Worm (Caenorhabditis elegans) whole organism, L1 larva: Measurements from ENCODE around the gene F44E2.3.

Experiments
- C04F5.9 ChIP-seq: sonication (generic microtip); optimal IDR thresholded peaks from 2 replicates; lab custom pipeline; 2016; ENCODE audit warnings: missing genetic modification characterization, missing compliant biosample characterization
- F16B12.6 ChIP-seq: fragments of 150-350 bp; optimal IDR thresholded peaks from 2 replicates; lab custom pipeline; 2014; ENCODE audit warnings: missing biosample characterization, missing genetic modification characterization
- alr-1 ChIP-seq: fragments of 200-800 bp; sonication (Bioruptor generic); optimal IDR thresholded peaks from 2 replicates; lab custom pipeline; 2018; ENCODE audit warnings: borderline replicate concordance, mild to moderate bottlenecking, missing genetic modification characterization, missing compliant biosample characterization
- aly-2 ChIP-seq: fragments of 150-350 bp; optimal IDR thresholded peaks from 2 replicates; lab custom pipeline; 2014; ENCODE audit warnings: missing biosample characterization, missing genetic modification characterization
- ceh-63 ChIP-seq: fragments of 200-800 bp; sonication (Bioruptor generic); optimal IDR thresholded peaks from 2 replicates; lab custom pipeline; 2018; ENCODE audit warnings: mild to moderate bottlenecking, missing genetic modification characterization, missing compliant biosample characterization
- ceh-82 ChIP-seq, 3 experiments: fragments of 150-350 bp in 1 of 3; sonication (generic microtip) in 2 of 3; optimal IDR thresholded peaks; 2 replicates each; lab custom pipeline; 2014 to 2017; ENCODE audit warnings: missing biosample characterization in 3 of 3, missing genetic modification characterization in 3 of 3
- ceh-90 ChIP-seq: sonication (generic microtip); optimal IDR thresholded peaks from 2 replicates; lab custom pipeline; 2016; ENCODE audit warnings: missing genetic modification characterization, missing compliant biosample characterization
- ces-1 ChIP-seq: fragments of 150-350 bp; optimal IDR thresholded peaks from 2 replicates; lab custom pipeline; 2014; ENCODE audit warnings: missing biosample characterization, missing genetic modification reagents, missing genetic modification characterization
- dpl-1 ChIP-seq, 3 experiments: fragments of 150-350 bp in 2 of 3; sonication (generic microtip) in 1 of 3; optimal IDR thresholded peaks; 2 replicates each; lab custom pipeline; 2014 to 2017; ENCODE audit warnings: missing biosample characterization in 3 of 3, missing genetic modification characterization in 3 of 3, missing genetic modification reagents in 3 of 3
- efl-1 ChIP-seq, 4 experiments: fragments of 150-350 bp; optimal IDR thresholded peaks in 3 of 4; peaks in 1 of 4; 1 replicate in 1 of 4; 2 replicates in 3 of 4; lab custom pipeline; 2014; ENCODE audit warnings: missing biosample characterization in 2 of 4, missing genetic modification characterization in 2 of 4, missing genetic modification reagents in 2 of 4
- egl-13 ChIP-seq: sonication (generic microtip); optimal IDR thresholded peaks from 2 replicates; lab custom pipeline; 2016; ENCODE audit warnings: missing genotype, missing genetic modification reagents, missing genetic modification characterization, missing compliant biosample characterization
- egl-27 ChIP-seq, 2 experiments: fragments of 150-350 bp in 1 of 2; sonication (generic microtip); optimal IDR thresholded peaks; 3 replicates each; lab custom pipeline; 2017 to 2018; ENCODE audit warnings: missing biosample characterization in 2 of 2, missing genetic modification characterization in 2 of 2, missing genetic modification reagents in 2 of 2
- elt-2 ChIP-seq: sonication (generic microtip); optimal IDR thresholded peaks from 2 replicates; lab custom pipeline; 2016; ENCODE audit warnings: missing genetic modification characterization, mild to moderate bottlenecking, inconsistent platforms, missing compliant biosample characterization, missing genetic modification reagents
- fkh-10 ChIP-seq: sonication (generic microtip); optimal IDR thresholded peaks from 2 replicates; lab custom pipeline; 2017; ENCODE audit warnings: missing biosample characterization, missing genetic modification reagents, missing genetic modification characterization
- fkh-8 ChIP-seq: sonication (generic microtip); optimal IDR thresholded peaks from 2 replicates; lab custom pipeline; 2016; ENCODE audit warnings: mild to moderate bottlenecking, missing genetic modification characterization, missing compliant biosample characterization
- fos-1 ChIP-seq: fragments of 150-350 bp; optimal IDR thresholded peaks from 2 replicates; lab custom pipeline; 2014; ENCODE audit warnings: missing biosample characterization, missing genetic modification characterization
- grh-1 ChIP-seq: fragments of 200-800 bp; sonication (Bioruptor generic); IDR thresholded peaks from 2 replicates; pipeline ENCODE4 v1.3.6; 2022; ENCODE audit warnings: missing genetic modification reagents, missing genetic modification characterization, missing compliant biosample characterization
- hlh-17 ChIP-seq: fragments of 200-800 bp; sonication (Bioruptor generic); optimal IDR thresholded peaks from 2 replicates; lab custom pipeline; 2018; ENCODE audit warnings: missing genetic modification characterization, mild to moderate bottlenecking, missing compliant biosample characterization, moderate library complexity, borderline replicate concordance
- irx-1 ChIP-seq: sonication (generic microtip); optimal IDR thresholded peaks from 2 replicates; lab custom pipeline; 2016; ENCODE audit warnings: missing genetic modification characterization, missing compliant biosample characterization
- jun-1 ChIP-seq: fragments of 150-350 bp; optimal IDR thresholded peaks from 2 replicates; lab custom pipeline; 2014; ENCODE audit warnings: missing biosample characterization, missing genetic modification reagents, missing genetic modification characterization
- lin-13 ChIP-seq: fragments of 150-350 bp; optimal IDR thresholded peaks from 2 replicates; lab custom pipeline; 2014; ENCODE audit warnings: missing biosample characterization, missing genetic modification reagents, missing genetic modification characterization
- lin-14 ChIP-seq: fragments of 200-800 bp; sonication (Bioruptor generic); optimal IDR thresholded peaks from 2 replicates; lab custom pipeline; 2018; ENCODE audit warnings: mild to moderate bottlenecking, missing genetic modification characterization, moderate library complexity, missing compliant biosample characterization
- lin-35 ChIP-seq, 2 experiments: fragments of 150-350 bp; optimal IDR thresholded peaks; 2 replicates each; lab custom pipeline; 2014; ENCODE audit warnings: missing biosample characterization in 2 of 2, missing genetic modification characterization in 2 of 2, missing genetic modification reagents in 2 of 2
- lin-39 ChIP-seq: fragments of 150-350 bp; optimal IDR thresholded peaks from 2 replicates; lab custom pipeline; 2014; ENCODE audit warnings: missing biosample characterization, missing genetic modification reagents, missing genetic modification characterization
- lsy-2 ChIP-seq, 2 experiments: fragments of 150-350 bp; optimal IDR thresholded peaks; 2 replicates each; lab custom pipeline; 2014; ENCODE audit warnings: missing biosample characterization in 2 of 2, missing genetic modification characterization in 2 of 2
- mdl-1 ChIP-seq, 2 experiments: fragments of 150-350 bp; optimal IDR thresholded peaks; 2 replicates each; lab custom pipeline; 2014 to 2017; ENCODE audit warnings: missing biosample characterization in 2 of 2, missing genetic modification characterization in 2 of 2, inconsistent platforms in 1 of 2
- mef-2 ChIP-seq: fragments of 150-350 bp; optimal IDR thresholded peaks from 2 replicates; lab custom pipeline; 2014; ENCODE audit warnings: missing biosample characterization, missing genetic modification characterization
- nhr-11 ChIP-seq: fragments of 150-350 bp; optimal IDR thresholded peaks from 2 replicates; lab custom pipeline; 2014; ENCODE audit warnings: missing biosample characterization, missing genetic modification characterization
- nhr-12 ChIP-seq: sonication (generic microtip); optimal IDR thresholded peaks from 2 replicates; lab custom pipeline; 2017; ENCODE audit warnings: missing biosample characterization, missing genetic modification characterization
- nhr-19 ChIP-seq: fragments of 200-800 bp; sonication (Bioruptor generic); conservative IDR thresholded peaks from 2 replicates; pipeline ENCODE4 v1.3.6; 2022; ENCODE audit warnings: missing genetic modification characterization, missing compliant biosample characterization
- nhr-237 ChIP-seq: fragments of 150-350 bp; optimal IDR thresholded peaks from 2 replicates; lab custom pipeline; 2014; ENCODE audit warnings: missing biosample characterization, missing genetic modification characterization
- nhr-71 ChIP-seq: sonication (generic microtip); optimal IDR thresholded peaks from 2 replicates; lab custom pipeline; 2016; ENCODE audit warnings: mild to moderate bottlenecking, missing genetic modification characterization, moderate library complexity, missing compliant biosample characterization
- nhr-84 ChIP-seq: sonication (generic microtip); optimal IDR thresholded peaks from 2 replicates; lab custom pipeline; 2017; ENCODE audit warnings: missing biosample characterization, missing genetic modification characterization
- nhr-90 ChIP-seq: sonication (generic microtip); optimal IDR thresholded peaks from 2 replicates; lab custom pipeline; 2016; ENCODE audit warnings: mild to moderate bottlenecking, missing genetic modification characterization, missing compliant biosample characterization; ENCODE audit not compliant: poor library complexity
- pag-3 ChIP-seq: sonication (generic microtip); optimal IDR thresholded peaks from 2 replicates; lab custom pipeline; 2017; ENCODE audit warnings: missing genetic modification characterization, mild to moderate bottlenecking, missing compliant biosample characterization, antibody characterized with exemption, borderline replicate concordance; ENCODE audit not compliant: insufficient read depth
- pqm-1 ChIP-seq: sonication (generic microtip); optimal IDR thresholded peaks from 3 replicates; lab custom pipeline; 2017; ENCODE audit warnings: missing biosample characterization, missing genetic modification characterization
- skn-1 ChIP-seq: fragments of 150-350 bp; optimal IDR thresholded peaks from 2 replicates; lab custom pipeline; 2014; ENCODE audit warnings: missing biosample characterization, missing genetic modification characterization
- snpc-4 ChIP-seq: fragments of 150-350 bp; optimal IDR thresholded peaks from 2 replicates; lab custom pipeline; 2014; ENCODE audit warnings: missing biosample characterization, missing genetic modification characterization
- sox-4 ChIP-seq: sonication (generic microtip); optimal IDR thresholded peaks from 2 replicates; lab custom pipeline; 2016; ENCODE audit warnings: missing genetic modification characterization, missing compliant biosample characterization
- unc-130 ChIP-seq: fragments of 150-350 bp; optimal IDR thresholded peaks from 2 replicates; lab custom pipeline; 2017; ENCODE audit warnings: missing biosample characterization, missing genetic modification characterization, inconsistent platforms
- unc-62 ChIP-seq: fragments of 150-350 bp; optimal IDR thresholded peaks from 2 replicates; lab custom pipeline; 2014; ENCODE audit warnings: missing biosample characterization, missing genetic modification reagents, missing genetic modification characterization
- xbp-1 ChIP-seq: sonication (generic microtip); optimal IDR thresholded peaks from 2 replicates; lab custom pipeline; 2016; ENCODE audit warnings: missing genetic modification characterization, missing compliant biosample characterization
- zag-1 ChIP-seq: fragments of 150-350 bp; optimal IDR thresholded peaks from 2 replicates; lab custom pipeline; 2014; ENCODE audit warnings: missing biosample characterization, missing genetic modification characterization
- ztf-11 ChIP-seq, 2 experiments: sonication (generic microtip); optimal IDR thresholded peaks; 2 replicates each; lab custom pipeline; 2016 to 2017; ENCODE audit warnings: missing genetic modification characterization in 2 of 2, missing biosample characterization in 1 of 2, missing compliant biosample characterization in 1 of 2
- ztf-4 ChIP-seq: fragments of 150-350 bp; optimal IDR thresholded peaks from 2 replicates; lab custom pipeline; 2014; ENCODE audit warnings: missing biosample characterization, missing genetic modification characterization

Gene F44E2.3

ce11 chrIII:8815699-8816098 lies 13.4 kb downstream of the F44E2.3 start (continued):
- TF ChIP-seq skn-1 (no peak), pag-3 (tag; lab: Kevin White, UChicago) (peak; percentile 95), efl-1 (optimal IDR thresholded peaks at IDR 0.05; lab: Kevin White, UChicago) (peak in 1 of 2 experiments; percentile 15), efl-1 (GFP tag; optimal IDR thresholded peaks at IDR 0.05 in 1 of 2; lab: Kevin White, UChicago) (peak in 1 of 2 experiments; percentile 89), unc-130 (peak; percentile 36)

ce11 chrIII:8811111-8811510 lies 18.0 kb downstream of the F44E2.3 start:
- TF ChIP-seq mef-2 (tag; lab: Kevin White, UChicago) (no peak), lin-14 (GFP tag; lab: Kevin White, UChicago) (peak; percentile 53), fkh-10 (peak; percentile 36), F16B12.6 (no peak), aly-2 (tag; lab: Kevin White, UChicago) (no peak), unc-62 (no peak), xbp-1 (tag; lab: Kevin White, UChicago) (no peak), lin-35 (GFP tag; optimal IDR thresholded peaks at IDR 0.05; lab: Kevin White, UChicago) (no peak), mdl-1 (tag; optimal IDR thresholded peaks at IDR 0.05; lab: Kevin White, UChicago) (no peak), skn-1 (no peak)

- TF ChIP-seq nhr-19 (GFP tag; lab: Robert Waterston, UW) (peak; percentile 41), nhr-12 (tag; lab: Kevin White, UChicago) (no peak), hlh-17 (GFP tag; lab: Kevin White, UChicago) (no peak), fos-1 (tag; lab: Kevin White, UChicago) (no peak), egl-27 (tag; optimal IDR thresholded peaks at IDR 0.05; lab: Kevin White, UChicago) (no peak), pqm-1 (tag; lab: Kevin White, UChicago) (no peak), fkh-8 (no peak), irx-1 (no peak), grh-1 (GFP tag; lab: Robert Waterston, UW) (no peak), ztf-11 (tag; optimal IDR thresholded peaks at IDR 0.05; lab: Kevin White, UChicago) (no peak), snpc-4 (tag; lab: Kevin White, UChicago) (peak; percentile 22), elt-2 (tag; lab: Kevin White, UChicago) (no peak), nhr-11 (tag; lab: Kevin White, UChicago) (no peak), ces-1 (GFP tag; lab: Kevin White, UChicago) (no peak), nhr-84 (no peak), mdl-1 (tag; optimal IDR thresholded peaks at IDR 0.05; lab: Kevin White, UChicago) (peak in 1 of 2 experiments; percentile 38), alr-1 (tag; lab: Kevin White, UChicago) (no peak), C04F5.9 (no peak), zag-1 (no peak), lin-39 (tag; lab: Kevin White, UChicago) (peak; percentile 11), lin-13 (GFP tag; lab: Kevin White, UChicago) (no peak), ceh-90 (tag; lab: Kevin White, UChicago) (no peak), F16B12.6 (peak; percentile 44), nhr-237 (tag; lab: Kevin White, UChicago) (no peak), jun-1 (no peak), dpl-1 (GFP tag; optimal IDR thresholded peaks at IDR 0.05; lab: Kevin White, UChicago) (peak; percentile 90 to 94 (median 93)), egl-13 (tag; lab: Kevin White, UChicago) (no peak), aly-2 (tag; lab: Kevin White, UChicago) (no peak), ceh-63 (GFP tag; lab: Kevin White, UChicago) (no peak), lsy-2 (tag; optimal IDR thresholded peaks at IDR 0.05; lab: Kevin White, UChicago) (peak; percentile 47 to 79), ztf-4 (tag; lab: Kevin White, UChicago) (no peak), skn-1 (peak; percentile 68), nhr-90 (tag; lab: Kevin White, UChicago) (peak; percentile 47), nhr-71 (tag; lab: Kevin White, UChicago) (peak; percentile 58), efl-1 (optimal IDR thresholded peaks at IDR 0.05; lab: Kevin White, UChicago) (peak; percentile 90 to 95), efl-1 (GFP tag; optimal IDR thresholded peaks at IDR 0.05 in 1 of 2; lab: Kevin White, UChicago) (peak; percentile 95 to 100), ceh-82 (tag; optimal IDR thresholded peaks at IDR 0.05; lab: Kevin White, UChicago) (peak in 2 of 3 experiments; percentile 36 to 67), fkh-10 (no peak), pag-3 (tag; lab: Kevin White, UChicago) (no peak), sox-4 (tag; lab: Kevin White, UChicago) (no peak)
Observed at ce11 chrIII:8809245-8809971, 19.7 kb downstream of the F44E2.3 start, which contains the start of gene prx-19. Gene prx-19 (minus strand): TSS chrIII:8809295.
